Worm (Caenorhabditis elegans) whole organism, L2 larva: ENCODE results near the gene dpy-1.
"Not testable (repeated sequence)": the region's sequence is repeated elsewhere in the genome, so short reads cannot be mapped to it uniquely, and the experiment has no call there.

ENCODE experiments used
- C34F6.9 ChIP-seq: fragments of 150-350 bp; optimal IDR thresholded peaks from 2 replicates; lab custom pipeline; 2014; ENCODE audit warnings: missing biosample characterization, missing genetic modification characterization
- F13H6.1 ChIP-seq: sonication (generic microtip); optimal IDR thresholded peaks from 2 replicates; lab custom pipeline; 2016; ENCODE audit warnings: missing genetic modification characterization, missing compliant biosample characterization
- ZK546.5 ChIP-seq: sonication (generic microtip); optimal IDR thresholded peaks from 2 replicates; lab custom pipeline; 2017; ENCODE audit warnings: missing biosample characterization, missing genetic modification characterization
- alr-1 ChIP-seq: fragments of 150-350 bp; optimal IDR thresholded peaks from 2 replicates; lab custom pipeline; 2014; ENCODE audit warnings: missing biosample characterization, missing genetic modification characterization
- ceh-16 ChIP-seq: fragments of 150-350 bp; optimal IDR thresholded peaks from 2 replicates; lab custom pipeline; 2014; ENCODE audit warnings: missing biosample characterization, missing genetic modification characterization
- crh-2 ChIP-seq: sonication (generic microtip); optimal IDR thresholded peaks from 2 replicates; lab custom pipeline; 2017; ENCODE audit warnings: missing biosample characterization, missing genetic modification characterization
- dmd-4 ChIP-seq: sonication (generic microtip); optimal IDR thresholded peaks from 2 replicates; lab custom pipeline; 2017; ENCODE audit warnings: missing biosample characterization, missing genetic modification characterization
- egl-27 ChIP-seq: sonication (generic microtip); optimal IDR thresholded peaks from 3 replicates; lab custom pipeline; 2017; ENCODE audit warnings: missing biosample characterization, missing genetic modification reagents, missing genetic modification characterization
- elt-1 ChIP-seq: fragments of 150-350 bp; optimal IDR thresholded peaks from 2 replicates; lab custom pipeline; 2014; ENCODE audit warnings: missing biosample characterization, missing genetic modification characterization
- fos-1 ChIP-seq: fragments of 150-350 bp; optimal IDR thresholded peaks from 2 replicates; lab custom pipeline; 2014; ENCODE audit warnings: missing biosample characterization, missing genetic modification characterization
- gmeb-1 ChIP-seq: fragments of 150-350 bp; optimal IDR thresholded peaks from 2 replicates; lab custom pipeline; 2014; ENCODE audit warnings: missing biosample characterization, missing genetic modification characterization
- lin-11 ChIP-seq: fragments of 150-350 bp; sonication (generic microtip); optimal IDR thresholded peaks from 2 replicates; lab custom pipeline; 2014; ENCODE audit warnings: missing biosample characterization, missing genetic modification characterization, inconsistent platforms, mixed read lengths
- lin-13 ChIP-seq: fragments of 150-350 bp; optimal IDR thresholded peaks from 2 replicates; lab custom pipeline; 2014; ENCODE audit warnings: missing biosample characterization, missing genetic modification reagents, missing genetic modification characterization
- lsy-2 ChIP-seq, 2 experiments: fragments of 150-350 bp in 1 of 2; sonication (generic microtip) in 1 of 2; optimal IDR thresholded peaks; 2 replicates each; lab custom pipeline; 2014 to 2017; ENCODE audit warnings: missing biosample characterization in 2 of 2, missing genetic modification characterization in 2 of 2
- mab-5 ChIP-seq: fragments of 150-350 bp; optimal IDR thresholded peaks from 2 replicates; lab custom pipeline; 2014; ENCODE audit warnings: missing biosample characterization, missing genetic modification characterization
- mbf-1 ChIP-seq: sonication (generic microtip); optimal IDR thresholded peaks from 2 replicates; lab custom pipeline; 2017; ENCODE audit warnings: missing biosample characterization, missing genetic modification characterization
- nhr-11 ChIP-seq: fragments of 150-350 bp; optimal IDR thresholded peaks from 2 replicates; lab custom pipeline; 2014; ENCODE audit warnings: missing biosample characterization, missing genetic modification characterization
- nhr-12 ChIP-seq: fragments of 150-350 bp; optimal IDR thresholded peaks from 2 replicates; lab custom pipeline; 2014; ENCODE audit warnings: missing biosample characterization, missing genetic modification characterization
- nhr-129 ChIP-seq: fragments of 150-350 bp; optimal IDR thresholded peaks from 2 replicates; lab custom pipeline; 2014; ENCODE audit warnings: missing biosample characterization, missing genetic modification characterization
- nhr-21 ChIP-seq: fragments of 150-350 bp; optimal IDR thresholded peaks from 2 replicates; lab custom pipeline; 2014; ENCODE audit warnings: missing biosample characterization, missing genetic modification characterization
- nhr-23 ChIP-seq: fragments of 150-350 bp; optimal IDR thresholded peaks from 2 replicates; lab custom pipeline; 2014; ENCODE audit warnings: missing biosample characterization, missing genetic modification reagents, missing genetic modification characterization
- nhr-237 ChIP-seq: fragments of 150-350 bp; optimal IDR thresholded peaks from 2 replicates; lab custom pipeline; 2014; ENCODE audit warnings: missing biosample characterization, missing genetic modification characterization
- nhr-25 ChIP-seq: fragments of 150-350 bp; sonication (generic microtip); optimal IDR thresholded peaks from 3 replicates; lab custom pipeline; 2014; ENCODE audit warnings: missing biosample characterization, missing genetic modification characterization
- nhr-77 ChIP-seq: fragments of 150-350 bp; optimal IDR thresholded peaks from 2 replicates; lab custom pipeline; 2014; ENCODE audit warnings: missing biosample characterization, missing genetic modification characterization
- peb-1 ChIP-seq: fragments of 150-350 bp; optimal IDR thresholded peaks from 2 replicates; lab custom pipeline; 2014; ENCODE audit warnings: missing biosample characterization, missing genetic modification characterization
- sem-4 ChIP-seq: fragments of 150-350 bp; optimal IDR thresholded peaks from 2 replicates; lab custom pipeline; 2014; ENCODE audit warnings: missing biosample characterization, missing genetic modification reagents, missing genetic modification characterization
- skn-1 ChIP-seq: sonication (generic microtip); optimal IDR thresholded peaks from 2 replicates; lab custom pipeline; 2017; ENCODE audit warnings: missing biosample characterization, missing genetic modification characterization
- sma-9 ChIP-seq, 2 experiments: fragments of 150-350 bp in 1 of 2; sonication (generic microtip) in 1 of 2; optimal IDR thresholded peaks; 2 replicates each; lab custom pipeline; 2014 to 2016; ENCODE audit warnings: missing genetic modification characterization in 2 of 2, mild to moderate bottlenecking in 1 of 2, missing biosample characterization in 1 of 2, missing compliant biosample characterization in 1 of 2, missing genetic modification reagents in 1 of 2, moderate library complexity in 1 of 2
- snpc-4 ChIP-seq: fragments of 150-350 bp; optimal IDR thresholded peaks from 2 replicates; lab custom pipeline; 2014; ENCODE audit warnings: missing biosample characterization, missing genetic modification characterization
- unc-55 ChIP-seq: fragments of 150-350 bp; sonication (generic microtip); optimal IDR thresholded peaks from 3 replicates; lab custom pipeline; 2014; ENCODE audit warnings: missing biosample characterization, missing genetic modification reagents, missing genetic modification characterization
- zag-1 ChIP-seq: fragments of 150-350 bp; optimal IDR thresholded peaks from 2 replicates; lab custom pipeline; 2014; ENCODE audit warnings: missing biosample characterization, missing genetic modification characterization
- ztf-1 ChIP-seq: fragments of 200-800 bp; sonication (Bioruptor generic); conservative IDR thresholded peaks from 2 replicates; pipeline ENCODE4 v1.3.6; 2022; ENCODE audit warnings: missing genetic modification characterization, missing compliant biosample characterization
- ztf-11 ChIP-seq: sonication (generic microtip); optimal IDR thresholded peaks from 2 replicates; lab custom pipeline; 2017; ENCODE audit warnings: missing biosample characterization, missing genetic modification characterization

Gene dpy-1

DNA sequence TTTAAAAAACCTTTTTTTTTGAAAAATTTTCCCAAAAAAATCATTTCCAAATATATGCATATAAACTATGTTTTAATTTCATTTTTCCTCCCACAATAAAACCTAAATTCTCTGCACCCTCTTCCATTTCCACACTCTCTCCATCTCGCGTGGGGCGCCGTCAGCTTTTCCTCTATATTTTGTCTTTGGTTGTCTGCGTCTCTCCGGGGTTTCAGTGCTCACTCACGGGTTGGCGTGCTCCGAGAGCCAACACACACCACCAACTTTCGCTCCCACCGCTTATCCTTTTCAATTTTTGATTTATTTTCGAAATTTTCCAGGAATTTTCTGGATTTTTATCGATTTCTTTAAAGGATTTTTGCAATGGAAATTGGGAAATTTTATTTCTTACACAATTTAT lies 41.6 kb upstream of the dpy-1 start (continued):
- TF ChIP-seq gmeb-1 (tag; lab: Kevin White, UChicago), result peak; percentile 11
- no peak for TF ChIP-seq dmd-4 (tag; lab: Kevin White, UChicago)
- TF ChIP-seq, all 48 proteins: peak for 8

DNA sequence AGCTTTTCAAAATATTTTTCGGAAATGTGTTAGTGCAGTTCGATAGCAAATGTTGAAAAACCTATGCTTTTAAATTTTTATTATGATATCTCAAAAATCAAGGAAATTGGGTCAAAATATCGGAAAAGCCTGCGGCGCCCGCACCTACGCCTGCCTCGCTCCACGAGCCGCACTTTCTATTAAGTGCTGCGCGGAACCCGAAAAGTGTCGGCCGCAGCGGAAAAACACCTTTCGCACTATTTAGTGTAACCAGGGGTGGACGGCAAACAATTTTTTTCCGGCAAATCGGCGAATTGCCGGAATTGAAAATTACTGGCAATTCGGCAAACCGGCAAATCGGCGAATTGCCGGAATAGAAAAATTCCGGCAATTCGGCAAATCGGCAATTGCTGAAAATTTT lies 37.0 kb upstream of the dpy-1 start:
- TF ChIP-seq elt-1 (tag; lab: Kevin White, UChicago) (no peak), lin-13 (no peak), C34F6.9 (tag; lab: Kevin White, UChicago) (no peak), nhr-11 (no peak), skn-1 (no peak), ZK546.5 (tag; lab: Kevin White, UChicago) (no peak), ceh-16 (tag; lab: Kevin White, UChicago) (no peak), nhr-77 (tag; lab: Kevin White, UChicago) (no peak)

DNA sequence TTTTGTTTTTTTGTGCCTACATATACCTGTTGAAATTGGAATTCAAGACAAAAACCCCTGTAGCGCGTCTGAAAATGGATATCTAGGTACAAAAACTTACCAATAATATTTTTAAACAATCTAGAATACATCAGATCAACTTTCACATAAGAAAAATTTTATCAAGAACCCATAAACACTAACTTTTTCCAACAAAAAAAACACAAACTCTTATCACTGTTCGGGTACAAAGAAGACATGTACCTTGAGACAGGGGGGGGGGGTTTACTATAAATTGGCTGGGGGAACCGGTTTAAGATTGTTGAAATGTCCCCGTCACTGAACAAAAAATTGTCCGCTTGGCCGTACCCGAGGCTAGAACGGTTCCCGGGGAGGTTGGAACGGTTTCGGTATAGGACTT lies 34.7 kb upstream of the dpy-1 start, which contains the start of gene cpt-3:
TSS of gene cpt-3 (plus strand) at position 301 of the 400 bp plus-strand sequence.
- not testable (repeated sequence) for TF ChIP-seq lin-11 (tag; lab: Kevin White, UChicago); unc-55; lsy-2 (tag; optimal IDR thresholded peaks at IDR 0.05; lab: Kevin White, UChicago)

DNA sequence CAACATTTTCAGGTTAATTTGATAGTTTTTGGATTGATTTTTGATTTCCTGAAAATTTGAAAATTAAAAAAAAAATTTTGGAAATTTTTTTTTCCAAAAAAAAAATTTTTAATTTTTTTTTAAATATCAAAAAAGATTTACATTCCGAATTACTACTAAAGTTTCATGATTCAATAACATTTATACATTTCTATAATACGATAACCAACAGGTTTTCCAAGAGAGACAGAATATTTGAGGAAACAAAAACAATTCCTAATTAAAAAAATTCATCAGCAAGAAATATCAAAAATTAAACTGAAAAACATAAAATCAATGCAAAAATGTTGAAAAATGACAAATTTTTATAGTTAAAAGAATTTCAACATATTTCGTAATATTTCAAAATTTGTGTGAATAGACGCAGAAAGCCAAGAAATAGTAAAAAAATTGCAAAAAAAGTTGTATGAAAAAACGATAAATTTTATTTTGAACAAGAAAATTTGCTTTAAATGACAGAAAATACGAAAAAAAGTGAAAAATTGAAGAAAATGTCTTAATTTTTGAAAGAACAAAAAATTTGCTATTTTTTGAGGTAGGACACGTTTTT lies 28.8 kb upstream of the dpy-1 start, which contains the start of gene Y39A3A.4:
TSS of gene Y39A3A.4 (minus strand) at position 51 of the 589 bp plus-strand sequence.
- TF ChIP-seq nhr-237 (tag; lab: Kevin White, UChicago) (no peak), nhr-129 (tag; lab: Kevin White, UChicago) (peak; percentile 5), mab-5 (tag; lab: Kevin White, UChicago) (no peak), nhr-21 (no peak), nhr-23 (tag; lab: Kevin White, UChicago) (no peak), fos-1 (tag; lab: Kevin White, UChicago) (no peak)

DNA sequence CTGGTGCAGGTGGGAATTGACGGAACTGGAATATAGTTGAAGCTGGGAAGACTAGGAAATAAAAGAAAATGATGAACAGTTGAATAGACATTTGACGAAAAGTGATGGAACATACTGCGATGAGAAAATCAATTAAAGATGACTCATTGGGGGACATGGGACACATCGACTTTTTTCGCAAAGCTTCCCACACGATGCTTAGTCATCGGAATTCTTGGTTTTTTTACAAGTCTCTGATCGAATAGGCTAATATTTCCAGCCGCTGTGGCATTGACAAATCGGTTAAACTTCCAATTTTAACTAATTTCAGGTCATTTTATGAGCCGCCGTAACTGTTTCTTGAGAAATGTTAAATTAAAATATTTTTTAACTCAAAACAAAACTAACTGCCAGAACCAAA lies 20.4 kb upstream of the dpy-1 start, which contains the start of gene Y39A3A.3:
TSS of gene Y39A3A.3 (minus strand) at position 101 of the 400 bp plus-strand sequence.
- TF ChIP-seq mbf-1 (tag; lab: Kevin White, UChicago) (no peak), crh-2 (tag; lab: Kevin White, UChicago) (no peak), sma-9 (GFP tag; optimal IDR thresholded peaks at IDR 0.05; lab: Kevin White, UChicago) (no peak), sma-9 (tag; optimal IDR thresholded peaks at IDR 0.05; lab: Kevin White, UChicago) (no peak), ZK546.5 (tag; lab: Kevin White, UChicago) (no peak), ztf-11 (no peak), nhr-23 (tag; lab: Kevin White, UChicago) (no peak), skn-1 (no peak), sem-4 (tag; lab: Kevin White, UChicago) (no peak), nhr-129 (tag; lab: Kevin White, UChicago) (no peak), ztf-1 (GFP tag; lab: Robert Waterston, UW) (no peak), lin-11 (tag; lab: Kevin White, UChicago) (no peak), mab-5 (tag; lab: Kevin White, UChicago) (no peak)

DNA sequence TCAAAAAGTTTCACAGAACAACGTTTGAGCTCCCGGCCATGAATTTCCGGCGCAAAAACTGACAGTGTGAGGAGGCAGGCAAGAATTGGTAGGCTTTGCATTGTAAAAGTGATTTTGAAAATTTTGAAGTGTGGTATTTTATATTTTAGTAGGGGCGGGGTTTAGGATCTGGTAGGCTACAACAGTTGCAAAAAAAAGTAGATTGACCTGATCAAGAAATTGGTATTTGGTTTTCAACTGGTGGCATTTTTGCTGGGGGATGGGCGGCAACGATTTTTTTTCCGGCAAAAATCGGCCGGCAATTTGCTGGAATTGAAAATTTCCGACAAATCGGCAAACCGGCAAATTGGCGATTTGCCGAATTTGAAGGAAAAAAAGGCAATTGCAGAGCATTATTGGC lies 13.1 kb upstream of the dpy-1 start, which contains the start of gene ins-16:
TSS of gene ins-16 (minus strand) at position 101 of the 400 bp plus-strand sequence.
- TF ChIP-seq nhr-23 (tag; lab: Kevin White, UChicago), result no peak
- TF ChIP-seq egl-27, result no peak
- TF ChIP-seq F13H6.1, result no peak
- TF ChIP-seq alr-1, result no peak
- TF ChIP-seq snpc-4, result no peak
- TF ChIP-seq zag-1, result no peak
- TF ChIP-seq nhr-25 (tag; lab: Kevin White, UChicago), result no peak
- TF ChIP-seq nhr-237 (tag; lab: Kevin White, UChicago), result no peak
- no peak for TF ChIP-seq unc-55
- TF ChIP-seq nhr-12 (tag; lab: Kevin White, UChicago), result no peak
- no peak for TF ChIP-seq dmd-4 (tag; lab: Kevin White, UChicago)
- no peak for TF ChIP-seq fos-1 (tag; lab: Kevin White, UChicago)
- TF ChIP-seq peb-1 (tag; lab: Kevin White, UChicago), result no peak
- no peak for TF ChIP-seq lin-11 (tag; lab: Kevin White, UChicago)
